Fruit fly (Drosophila melanogaster) whole organism, embryonic: ENCODE results near the gene CG32537.

Source experiments
- Aef1 ChIP-seq: fragments of 200-800 bp; sonication (Bioruptor generic); IDR thresholded peaks from 3 replicates; pipeline ENCODE4 v1.3.6; 2022; ENCODE audit warnings: missing biosample characterization, missing genetic modification characterization
- Atf-2 ChIP-seq: fragments of 200-800 bp; sonication (Bioruptor generic); optimal IDR thresholded peaks from 2 replicates; lab custom pipeline; 2016; ENCODE audit warnings: missing biosample characterization, missing genetic modification characterization
- Atf3 ChIP-seq: fragments of 200-800 bp; sonication (Bioruptor generic); optimal IDR thresholded peaks from 3 replicates; lab custom pipeline; 2016; ENCODE audit warnings: missing biosample characterization, missing genetic modification characterization
- B-H1 ChIP-seq: fragments of 200-800 bp; sonication (Bioruptor generic); IDR thresholded peaks from 3 replicates; pipeline ENCODE4 v1.3.6; 2022; ENCODE audit warnings: missing biosample characterization, missing genetic modification characterization
- B-H2 ChIP-seq: fragments of 200-800 bp; sonication (Bioruptor generic); optimal IDR thresholded peaks from 2 replicates; lab custom pipeline; 2018; ENCODE audit warnings: missing biosample characterization, mild to moderate bottlenecking, missing genetic modification characterization
- C15 ChIP-seq: fragments of 200-800 bp; sonication (Bioruptor generic); IDR thresholded peaks from 3 replicates; pipeline ENCODE4 v1.3.6; 2022; ENCODE audit warnings: missing biosample characterization, missing genetic modification characterization
- CG10267 ChIP-seq: fragments of 200-800 bp; sonication (Bioruptor generic); optimal IDR thresholded peaks from 2 replicates; lab custom pipeline; 2018; ENCODE audit warnings: missing biosample characterization, mild to moderate bottlenecking, missing genetic modification characterization, moderate library complexity
- CG12299 ChIP-seq: fragments of 200-800 bp; sonication (Bioruptor generic); optimal IDR thresholded peaks from 2 replicates; lab custom pipeline; 2018; ENCODE audit warnings: missing biosample characterization, mild to moderate bottlenecking, missing genetic modification characterization
- CG12659 ChIP-seq: fragments of 200-800 bp; sonication (Bioruptor generic); optimal IDR thresholded peaks from 3 replicates; lab custom pipeline; 2017; ENCODE audit warnings: mild to moderate bottlenecking, missing biosample characterization, missing genetic modification reagents, missing genetic modification characterization
- CG12769 ChIP-seq: fragments of 200-800 bp; sonication (Bioruptor generic); optimal IDR thresholded peaks from 2 replicates; lab custom pipeline; 2019; ENCODE audit warnings: missing biosample characterization, mild to moderate bottlenecking, missing genetic modification characterization, moderate library complexity
- CG1602 ChIP-seq: fragments of 200-800 bp; sonication (Bioruptor generic); optimal IDR thresholded peaks from 3 replicates; lab custom pipeline; 2016; ENCODE audit warnings: missing biosample characterization, missing genetic modification characterization
- CG17385 ChIP-seq: fragments of 200-800 bp; sonication (Bioruptor generic); optimal IDR thresholded peaks from 3 replicates; lab custom pipeline; 2018; ENCODE audit warnings: missing biosample characterization, mild to moderate bottlenecking, missing genetic modification characterization
- CG18599 ChIP-seq: fragments of 200-800 bp; sonication (Bioruptor generic); optimal IDR thresholded peaks from 3 replicates; lab custom pipeline; 2017; ENCODE audit warnings: missing biosample characterization, missing genetic modification characterization, mild to moderate bottlenecking, moderate library complexity, missing genetic modification reagents
- CG18619 ChIP-seq: fragments of 200-800 bp; sonication (Bioruptor generic); optimal IDR thresholded peaks from 3 replicates; lab custom pipeline; 2017; ENCODE audit warnings: missing biosample characterization, mild to moderate bottlenecking, missing genetic modification characterization
- CG2202 ChIP-seq: fragments of 200-800 bp; sonication (Bioruptor generic); optimal IDR thresholded peaks from 2 replicates; lab custom pipeline; 2018; ENCODE audit warnings: missing biosample characterization, mild to moderate bottlenecking, missing genetic modification characterization
- CG2678 ChIP-seq: fragments of 200-800 bp; sonication (Bioruptor generic); optimal IDR thresholded peaks from 3 replicates; lab custom pipeline; 2019; ENCODE audit warnings: missing biosample characterization, mild to moderate bottlenecking, missing genetic modification characterization, moderate library complexity
- CG31224 ChIP-seq: fragments of 200-800 bp; sonication (Bioruptor generic); IDR thresholded peaks from 2 replicates; pipeline ENCODE4 v1.3.6; 2022; ENCODE audit warnings: missing biosample characterization, missing genetic modification characterization
- CG5180 ChIP-seq: fragments of 200-800 bp; sonication (Bioruptor generic); optimal IDR thresholded peaks from 3 replicates; lab custom pipeline; 2017; ENCODE audit warnings: missing biosample characterization, missing genetic modification characterization, mild to moderate bottlenecking, moderate library complexity, missing genetic modification reagents
- CG6689 ChIP-seq: fragments of 200-800 bp; sonication (Bioruptor generic); IDR thresholded peaks from 2 replicates; pipeline ENCODE4 v1.3.6; 2022; ENCODE audit warnings: missing biosample characterization, missing genetic modification characterization
- CG7372 ChIP-seq: fragments of 200-800 bp; sonication (Bioruptor generic); IDR thresholded peaks from 2 replicates; pipeline ENCODE4 v1.3.6; 2022; ENCODE audit warnings: missing biosample characterization, missing genetic modification characterization
- CG7839 ChIP-seq: fragments of 200-800 bp; sonication (Bioruptor generic); optimal IDR thresholded peaks from 3 replicates; lab custom pipeline; 2018; ENCODE audit warnings: missing biosample characterization, mild to moderate bottlenecking, missing genetic modification characterization, moderate library complexity
- CG7987 ChIP-seq: fragments of 200-800 bp; sonication (Bioruptor generic); optimal IDR thresholded peaks from 2 replicates; lab custom pipeline; 2018; ENCODE audit warnings: missing biosample characterization, mild to moderate bottlenecking, missing genetic modification characterization, moderate library complexity
- CG9817 ChIP-seq: fragments of 200-800 bp; sonication (Bioruptor generic); optimal IDR thresholded peaks from 2 replicates; lab custom pipeline; 2018; ENCODE audit warnings: missing biosample characterization, mild to moderate bottlenecking, missing genetic modification characterization, moderate library complexity
- CTCF ChIP-seq: fragments of 200-800 bp; sonication (Bioruptor generic); optimal IDR thresholded peaks from 2 replicates; lab custom pipeline; 2017; ENCODE audit warnings: missing biosample characterization, mild to moderate bottlenecking, missing genetic modification characterization, moderate library complexity
- Dad ChIP-seq: fragments of 200-800 bp; sonication (Bioruptor generic); optimal IDR thresholded peaks from 3 replicates; lab custom pipeline; 2016; ENCODE audit warnings: missing biosample characterization, missing genetic modification characterization
- E2f2 ChIP-seq: fragments of 200-800 bp; sonication (Bioruptor generic); IDR thresholded peaks from 2 replicates; pipeline ENCODE4 v1.3.6; 2022; ENCODE audit warnings: missing biosample characterization, missing genetic modification characterization
- Ets97D ChIP-seq: fragments of 200-800 bp; sonication (Bioruptor generic); optimal IDR thresholded peaks from 3 replicates; lab custom pipeline; 2016; ENCODE audit warnings: missing biosample characterization, missing genetic modification characterization
- Gug ChIP-seq: fragments of 200-800 bp; sonication (Bioruptor generic); IDR thresholded peaks from 4 replicates; pipeline ENCODE4 v1.3.6; 2022; ENCODE audit warnings: missing biosample characterization, missing genetic modification characterization
- HmgD ChIP-seq: fragments of 200-800 bp; sonication (Bioruptor generic); optimal IDR thresholded peaks from 3 replicates; lab custom pipeline; 2016; ENCODE audit warnings: missing biosample characterization, missing genetic modification characterization
- Hr78 ChIP-seq, 2 experiments: fragments of 200-800 bp in 1 of 2; fragments of >200 bp in 1 of 2; sonication (Bioruptor generic) in 1 of 2; optimal IDR thresholded peaks; 2 replicates each; lab custom pipeline; 2017 to 2019; ENCODE audit warnings: missing biosample characterization in 2 of 2, missing genetic modification characterization in 2 of 2, mild to moderate bottlenecking in 1 of 2, moderate library complexity in 1 of 2
- Lim3 ChIP-seq: fragments of 200-800 bp; sonication (Bioruptor generic); IDR thresholded peaks from 2 replicates; pipeline ENCODE4 v1.3.6; 2022; ENCODE audit warnings: missing biosample characterization, missing genetic modification characterization
- MBD-R2 ChIP-seq: fragments of 200-800 bp; sonication (Bioruptor generic); IDR thresholded peaks from 2 replicates; pipeline ENCODE4 v1.3.6; 2022; ENCODE audit warnings: missing biosample characterization, missing genetic modification characterization
- NFAT ChIP-seq: fragments of 200-800 bp; sonication (Bioruptor generic); IDR thresholded peaks from 2 replicates; pipeline ENCODE4 v1.3.6; 2022; ENCODE audit warnings: missing biosample characterization, missing genetic modification characterization
- Optix ChIP-seq: fragments of 200-800 bp; sonication (Bioruptor generic); IDR thresholded peaks from 3 replicates; pipeline ENCODE4 v1.3.6; 2022; ENCODE audit warnings: missing biosample characterization, missing genetic modification characterization
- Stat92E ChIP-seq, 3 experiments: fragments of >200 bp in 2 of 3; fragments of 200-800 bp in 1 of 3; sonication (Bioruptor generic) in 1 of 3; optimal IDR thresholded peaks; 2 replicates each; lab custom pipeline; 2017 to 2019; ENCODE audit warnings: missing biosample characterization in 3 of 3, missing genetic modification characterization in 3 of 3, mild to moderate bottlenecking in 1 of 3, moderate library complexity in 1 of 3
- Usf ChIP-seq: fragments of 200-800 bp; sonication (Bioruptor generic); optimal IDR thresholded peaks from 2 replicates; lab custom pipeline; 2017; ENCODE audit warnings: missing genotype, missing biosample characterization, missing genetic modification characterization
- ash1 ChIP-seq: fragments of 200-800 bp; sonication (Bioruptor generic); optimal IDR thresholded peaks from 2 replicates; lab custom pipeline; 2018; ENCODE audit warnings: missing biosample characterization, mild to moderate bottlenecking, missing genetic modification characterization
- bowl ChIP-seq: fragments of 200-800 bp; sonication (Bioruptor generic); IDR thresholded peaks from 2 replicates; pipeline ENCODE4 v1.3.6; 2022; ENCODE audit warnings: missing biosample characterization, missing genetic modification characterization
- ci ChIP-seq: fragments of 200-800 bp; sonication (Bioruptor generic); IDR thresholded peaks from 3 replicates; pipeline ENCODE4 v1.3.6; 2022; ENCODE audit warnings: missing biosample characterization, missing genetic modification characterization
- croc ChIP-seq: fragments of 200-800 bp; sonication (Bioruptor generic); conservative IDR thresholded peaks from 3 replicates; pipeline ENCODE4 v1.3.6; 2022; ENCODE audit warnings: missing biosample characterization, missing genetic modification characterization
- ems ChIP-seq: fragments of 200-800 bp; sonication (Bioruptor generic); optimal IDR thresholded peaks from 3 replicates; lab custom pipeline; 2016; ENCODE audit warnings: missing biosample characterization, missing genetic modification characterization
- mam ChIP-seq: fragments of 200-800 bp; sonication (Bioruptor generic); optimal IDR thresholded peaks from 3 replicates; lab custom pipeline; 2016; ENCODE audit warnings: missing biosample characterization, missing genetic modification characterization
- mld ChIP-seq: fragments of 200-800 bp; sonication (Bioruptor generic); IDR thresholded peaks from 3 replicates; pipeline ENCODE4 v1.3.6; 2022; ENCODE audit warnings: missing biosample characterization, missing genetic modification characterization; ENCODE audit not compliant: partially characterized antibody
- org-1 ChIP-seq: fragments of 200-800 bp; sonication (Bioruptor generic); optimal IDR thresholded peaks from 2 replicates; lab custom pipeline; 2017; ENCODE audit warnings: missing biosample characterization, missing genetic modification characterization
- pan ChIP-seq, 4 experiments: fragments of >200 bp in 3 of 4; fragments of 200-800 bp in 1 of 4; sonication (Bioruptor generic) in 1 of 4; optimal IDR thresholded peaks in 3 of 4; IDR thresholded peaks in 1 of 4; 2 replicates each; pipeline versions ENCODE4 v1.3.6 to Lab custom; 2017 to 2022; ENCODE audit warnings: missing biosample characterization in 2 of 4, missing genetic modification characterization in 2 of 4, mixed read lengths in 1 of 4
- pzg ChIP-seq: fragments of 200-800 bp; sonication (Bioruptor generic); optimal IDR thresholded peaks from 3 replicates; lab custom pipeline; 2018; ENCODE audit warnings: missing biosample characterization, mild to moderate bottlenecking, missing genetic modification characterization, moderate library complexity
- ranshi ChIP-seq: fragments of 200-800 bp; sonication (Bioruptor generic); IDR thresholded peaks from 2 replicates; pipeline ENCODE4 v1.3.6; 2022; ENCODE audit warnings: missing biosample characterization, missing genetic modification characterization
- run ChIP-seq: fragments of 200-800 bp; sonication (Bioruptor generic); optimal IDR thresholded peaks from 3 replicates; lab custom pipeline; 2018; ENCODE audit warnings: missing biosample characterization, mild to moderate bottlenecking, missing genetic modification characterization
- tio ChIP-seq: fragments of 200-800 bp; sonication (Bioruptor generic); optimal IDR thresholded peaks from 2 replicates; lab custom pipeline; 2017; ENCODE audit warnings: missing biosample characterization, missing genetic modification characterization, inconsistent platforms
- vvl ChIP-seq: fragments of 200-800 bp; sonication (Bioruptor generic); IDR thresholded peaks from 2 replicates; pipeline ENCODE4 v1.3.6; 2022; ENCODE audit warnings: missing biosample characterization, missing genetic modification characterization
- zf30C ChIP-seq: fragments of 200-800 bp; sonication (Bioruptor generic); optimal IDR thresholded peaks from 3 replicates; lab custom pipeline; 2018; ENCODE audit warnings: missing biosample characterization, mild to moderate bottlenecking, missing genetic modification characterization

CG32537 gene

DNA sequence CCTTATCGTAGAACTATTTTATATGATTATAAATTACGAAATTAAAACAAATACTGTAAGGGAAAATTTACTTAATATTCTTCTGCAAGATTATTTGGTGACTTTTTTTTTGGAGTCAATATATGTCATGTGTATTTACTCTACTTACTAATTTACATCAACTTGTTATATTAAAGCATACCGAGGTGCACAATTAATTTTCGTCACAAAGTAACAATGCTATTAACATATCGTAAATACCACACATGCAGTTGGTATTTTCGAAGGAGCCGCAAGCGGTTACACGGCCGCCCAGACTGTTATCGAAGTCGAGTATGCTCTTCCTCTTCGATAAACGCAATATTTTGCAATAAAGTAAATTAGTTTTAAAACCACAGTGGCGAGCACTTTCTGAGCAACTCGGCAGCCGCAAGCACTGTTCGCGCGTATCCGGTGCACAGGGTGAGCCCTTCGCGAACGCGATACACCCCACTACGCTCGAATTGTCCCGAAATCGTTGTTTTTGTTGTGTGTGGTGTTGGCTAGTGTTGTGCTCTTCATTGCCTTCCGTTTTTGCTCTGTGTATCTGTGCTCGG is 14.7 kb downstream of the CG32537 start, which contains the start of gene Vav (continued):
- TF ChIP-seq CG7987 (GFP tag; lab: Kevin White, UChicago) (peak; percentile 22), Atf-2 (no peak), CG12299 (tag; lab: Kevin White, UChicago) (peak; percentile 18), bowl (GFP tag; lab: Robert Waterston, UW) (no peak), E2f2 (GFP tag; lab: Robert Waterston, UW) (peak; percentile 53; the same call in 1 of the 2 replicates), ash1 (GFP tag; lab: Kevin White, UChicago) (no peak), CG18599 (GFP tag; lab: Kevin White, UChicago) (no peak), Dad (GFP tag; lab: Kevin White, UChicago) (no peak), CG7372 (GFP tag; lab: Robert Waterston, UW) (no peak), tio (no peak), B-H2 (GFP tag; lab: Kevin White, UChicago) (no peak), HmgD (GFP tag; lab: Kevin White, UChicago) (no peak), Atf3 (GFP tag; lab: Kevin White, UChicago) (no peak), ems (GFP tag; lab: Kevin White, UChicago) (no peak), NFAT (no peak), CG12659 (GFP tag; lab: Kevin White, UChicago) (peak; percentile 25), CG18619 (GFP tag; lab: Kevin White, UChicago) (no peak), C15 (GFP tag; lab: Robert Waterston, UW) (no peak), CG2678 (tag; lab: Kevin White, UChicago) (no peak), CG17385 (GFP tag; lab: Kevin White, UChicago) (peak; percentile 92), ranshi (GFP tag; lab: Robert Waterston, UW) (no peak), ci (no peak), croc (no peak), CTCF (GFP tag; lab: Kevin White, UChicago) (peak; percentile 68), CG1602 (GFP tag; lab: Kevin White, UChicago) (no peak), CG7839 (tag; lab: Kevin White, UChicago) (no peak), CG12769 (tag; lab: Kevin White, UChicago) (no peak), CG9817 (no peak), CG31224 (GFP tag; lab: Robert Waterston, UW) (no peak), CG2202 (tag; lab: Kevin White, UChicago) (no peak), mam (GFP tag; lab: Kevin White, UChicago) (no peak), org-1 (no peak), CG6689 (GFP tag; lab: Robert Waterston, UW) (no peak), Lim3 (no peak), zf30C (GFP tag; lab: Kevin White, UChicago) (peak; percentile 63), CG10267 (tag; lab: Kevin White, UChicago) (no peak), Gug (GFP tag; lab: Robert Waterston, UW) (no peak), Stat92E (GFP tag; optimal IDR thresholded peaks at IDR 0.05; lab: Kevin White, UChicago) (no peak), vvl (no peak), Ets97D (no peak), Usf (no peak), MBD-R2 (peak; percentile 68), CG5180 (GFP tag; lab: Kevin White, UChicago) (no peak), mld (GFP tag; lab: Robert Waterston, UW) (0 out of 3 replicates have a peak, but pooled peaks have one; percentile 28), pan (optimal IDR thresholded peaks at IDR 0.05; lab: Kevin White, UChicago) (no peak), pan (GFP tag; optimal IDR thresholded peaks at IDR 0.05 in 1 of 2, IDR thresholded peaks at IDR 0.05 in 1 of 2) (peak in 1 of 2 experiments; percentile 37), B-H1 (GFP tag; lab: Robert Waterston, UW) (no peak), pzg (GFP tag; lab: Kevin White, UChicago) (peak; percentile 48), run (no peak), Aef1 (no peak), Optix (GFP tag; lab: Robert Waterston, UW) (no peak), Hr78 (GFP tag; optimal IDR thresholded peaks at IDR 0.05; lab: Kevin White, UChicago) (no peak)
